Fruit fly (Drosophila melanogaster) whole organism, adult: ENCODE measurements around the gene Pfdn1.

Source experiments
- CG12768 ChIP-seq: fragments of 200-800 bp; sonication (Bioruptor generic); optimal IDR thresholded peaks from 2 replicates; lab custom pipeline; 2017; ENCODE audit warnings: missing biosample characterization, missing genetic modification characterization, mild to moderate bottlenecking, moderate library complexity, missing genetic modification reagents
- CG14711 ChIP-seq: fragments of 200-800 bp; sonication (Bioruptor generic); optimal IDR thresholded peaks from 2 replicates; lab custom pipeline; 2018; ENCODE audit warnings: missing biosample characterization, mild to moderate bottlenecking, missing genetic modification characterization, moderate library complexity
- CG7045 ChIP-seq: fragments of 200-800 bp; sonication (Bioruptor generic); optimal IDR thresholded peaks from 2 replicates; lab custom pipeline; 2017; ENCODE audit warnings: missing biosample characterization, mild to moderate bottlenecking, missing genetic modification characterization
- Clk ChIP-seq: fragments of 200-800 bp; sonication (Bioruptor generic); optimal IDR thresholded peaks from 2 replicates; lab custom pipeline; 2017; ENCODE audit warnings: missing biosample characterization, missing genetic modification characterization
- Crg-1 ChIP-seq: fragments of 200-800 bp; sonication (Bioruptor generic); optimal IDR thresholded peaks from 2 replicates; lab custom pipeline; 2016; ENCODE audit warnings: missing biosample characterization, missing genetic modification characterization
- Hr96 ChIP-seq: fragments of 200-800 bp; sonication (Bioruptor generic); optimal IDR thresholded peaks from 2 replicates; lab custom pipeline; 2016; ENCODE audit warnings: missing biosample characterization, missing genetic modification characterization
- cnc ChIP-seq, 2 experiments: fragments of >200 bp; optimal IDR thresholded peaks; 2 replicates each; lab custom pipeline; 2017
- pad ChIP-seq: fragments of 200-800 bp; sonication (Bioruptor generic); optimal IDR thresholded peaks from 3 replicates; lab custom pipeline; 2017; ENCODE audit warnings: missing biosample characterization, missing genetic modification characterization, mild to moderate bottlenecking, moderate library complexity, missing genetic modification reagents
- toe ChIP-seq: fragments of 200-800 bp; sonication (Bioruptor generic); optimal IDR thresholded peaks from 2 replicates; lab custom pipeline; 2016; ENCODE audit warnings: missing biosample characterization, missing genetic modification characterization

DNA sequence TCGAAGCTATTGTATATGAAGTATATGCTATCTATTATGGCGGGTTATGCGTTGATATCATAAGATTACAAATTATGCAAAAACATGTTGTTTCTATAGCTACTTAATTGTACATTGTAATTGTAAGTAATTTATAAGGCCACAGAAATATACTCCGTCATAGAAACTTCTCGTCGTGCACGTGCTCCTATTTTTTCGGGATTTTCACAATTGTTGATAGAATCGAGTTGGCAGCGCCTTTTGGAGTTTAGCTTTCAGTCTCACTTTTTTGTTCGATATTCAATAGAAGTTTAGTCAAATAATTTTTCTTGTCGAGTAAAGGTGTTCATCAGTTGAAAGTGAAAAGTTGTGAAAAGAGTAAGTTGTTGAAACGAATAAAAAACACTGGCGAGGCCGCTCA, 49.3 kb downstream of the Pfdn1 start, which contains the start of gene CG31642:
- TF ChIP-seq Clk (GFP tag; lab: Kevin White, UChicago), result no peak
- no peak for TF ChIP-seq Crg-1
- no peak for TF ChIP-seq CG12768
- no peak for TF ChIP-seq CG7045
- TF ChIP-seq toe (GFP tag; lab: Kevin White, UChicago), result no peak
- no peak for TF ChIP-seq Hr96
- TF ChIP-seq cnc (optimal IDR thresholded peaks at IDR 0.05; lab: Kevin White, UChicago), result no peak
- TF ChIP-seq pad (GFP tag; lab: Kevin White, UChicago), result no peak
- no peak for TF ChIP-seq CG14711 (tag; lab: Kevin White, UChicago)
